Fruit fly (Drosophila melanogaster) whole organism, embryonic: ENCODE data around the gene Myo95E.

Experiments used
- Ada2b ChIP-seq: fragments of 200-800 bp; sonication (Bioruptor generic); IDR thresholded peaks from 2 replicates; pipeline ENCODE4 v1.3.6; 2022; ENCODE audit warnings: missing biosample characterization, missing genetic modification characterization
- CG11093 ChIP-seq: fragments of 200-800 bp; sonication (Bioruptor generic); IDR thresholded peaks from 3 replicates; pipeline ENCODE4 v1.3.6; 2022; ENCODE audit warnings: missing biosample characterization, missing genetic modification characterization
- CG11247 ChIP-seq: fragments of 200-800 bp; sonication (Bioruptor generic); IDR thresholded peaks from 2 replicates; pipeline ENCODE4 v1.3.6; 2022; ENCODE audit warnings: missing biosample characterization, missing genetic modification characterization
- CG11560 ChIP-seq: fragments of 200-800 bp; sonication (Bioruptor generic); IDR thresholded peaks from 3 replicates; pipeline ENCODE4 v1.3.6; 2022; ENCODE audit warnings: missing biosample characterization, missing genetic modification characterization
- CG12299 ChIP-seq: fragments of 200-800 bp; sonication (Bioruptor generic); optimal IDR thresholded peaks from 2 replicates; lab custom pipeline; 2018; ENCODE audit warnings: missing biosample characterization, mild to moderate bottlenecking, missing genetic modification characterization
- CG16813 ChIP-seq: fragments of 200-800 bp; sonication (Bioruptor generic); IDR thresholded peaks from 3 replicates; pipeline ENCODE4 v1.3.6; 2022; ENCODE audit warnings: missing biosample characterization, missing genetic modification characterization; ENCODE audit not compliant: partially characterized antibody
- CG16815 ChIP-seq: fragments of 200-800 bp; sonication (Bioruptor generic); optimal IDR thresholded peaks from 3 replicates; lab custom pipeline; 2017; ENCODE audit warnings: missing biosample characterization, mild to moderate bottlenecking, missing genetic modification characterization
- CG17912 ChIP-seq: fragments of 200-800 bp; sonication (Bioruptor generic); optimal IDR thresholded peaks from 2 replicates; lab custom pipeline; 2018; ENCODE audit warnings: missing biosample characterization, mild to moderate bottlenecking, missing genetic modification characterization
- CG30431 ChIP-seq: fragments of 200-800 bp; sonication (Bioruptor generic); optimal IDR thresholded peaks from 2 replicates; lab custom pipeline; 2017; ENCODE audit warnings: missing biosample characterization, missing genetic modification characterization
- CG32772 ChIP-seq: fragments of 200-800 bp; sonication (Bioruptor generic); IDR thresholded peaks from 2 replicates; pipeline ENCODE4 v1.3.6; 2022; ENCODE audit warnings: missing biosample characterization, missing genetic modification characterization
- CG3281 ChIP-seq: fragments of 200-800 bp; sonication (Bioruptor generic); optimal IDR thresholded peaks from 3 replicates; lab custom pipeline; 2017; ENCODE audit warnings: missing biosample characterization, mild to moderate bottlenecking, missing genetic modification characterization
- CG34376 ChIP-seq: fragments of 200-800 bp; sonication (Bioruptor generic); optimal IDR thresholded peaks from 2 replicates; lab custom pipeline; 2018; ENCODE audit warnings: missing biosample characterization, mild to moderate bottlenecking, missing genetic modification characterization
- CG4707 ChIP-seq: fragments of 200-800 bp; sonication (Bioruptor generic); optimal IDR thresholded peaks from 2 replicates; lab custom pipeline; 2018; ENCODE audit warnings: missing biosample characterization, mild to moderate bottlenecking, missing genetic modification characterization, moderate library complexity
- CG4854 ChIP-seq: fragments of 200-800 bp; sonication (Bioruptor generic); optimal IDR thresholded peaks from 2 replicates; lab custom pipeline; 2016; ENCODE audit warnings: missing biosample characterization, missing genetic modification characterization, inconsistent platforms
- CG6854 ChIP-seq: fragments of 200-800 bp; sonication (Bioruptor generic); optimal IDR thresholded peaks from 3 replicates; lab custom pipeline; 2017; ENCODE audit warnings: missing biosample characterization, mild to moderate bottlenecking, missing genetic modification characterization
- CG8944 ChIP-seq: fragments of 200-800 bp; sonication (Bioruptor generic); optimal IDR thresholded peaks from 3 replicates; lab custom pipeline; 2016; ENCODE audit warnings: missing biosample characterization, missing genetic modification characterization
- Deaf1 ChIP-seq: fragments of 200-800 bp; optimal IDR thresholded peaks from 3 replicates; lab custom pipeline; 2019; ENCODE audit warnings: missing biosample characterization, mild to moderate bottlenecking, missing genetic modification characterization, moderate library complexity
- Dp ChIP-seq: fragments of 200-800 bp; sonication (Bioruptor generic); optimal IDR thresholded peaks from 2 replicates; lab custom pipeline; 2018; ENCODE audit warnings: missing biosample characterization, mild to moderate bottlenecking, missing genetic modification characterization, moderate library complexity
- Fer2 ChIP-seq: fragments of 200-800 bp; sonication (Bioruptor generic); optimal IDR thresholded peaks from 2 replicates; lab custom pipeline; 2018; ENCODE audit warnings: missing biosample characterization, mild to moderate bottlenecking, missing genetic modification characterization, moderate library complexity
- GATAe ChIP-seq: fragments of 200-800 bp; sonication (Bioruptor generic); conservative IDR thresholded peaks from 2 replicates; pipeline ENCODE4 v1.3.6; 2022; ENCODE audit warnings: missing biosample characterization, missing genetic modification characterization
- Gug ChIP-seq: fragments of 200-800 bp; sonication (Bioruptor generic); IDR thresholded peaks from 4 replicates; pipeline ENCODE4 v1.3.6; 2022; ENCODE audit warnings: missing biosample characterization, missing genetic modification characterization
- HLH54F ChIP-seq: fragments of 200-800 bp; sonication (Bioruptor generic); optimal IDR thresholded peaks from 3 replicates; lab custom pipeline; 2016; ENCODE audit warnings: missing biosample characterization, missing genetic modification characterization
- Hmx ChIP-seq: fragments of 200-800 bp; sonication (Bioruptor generic); optimal IDR thresholded peaks from 2 replicates; lab custom pipeline; 2016; ENCODE audit warnings: missing biosample characterization, missing genetic modification characterization
- Hr39 ChIP-seq: fragments of >200 bp; optimal IDR thresholded peaks from 2 replicates; lab custom pipeline; 2017
- NC2β ChIP-seq: fragments of 200-800 bp; sonication (Bioruptor generic); optimal IDR thresholded peaks from 2 replicates; lab custom pipeline; 2016; ENCODE audit warnings: missing biosample characterization, missing genetic modification characterization
- Oaz ChIP-seq: fragments of 200-800 bp; sonication (Bioruptor generic); IDR thresholded peaks from 2 replicates; pipeline ENCODE4 v1.3.6; 2022; ENCODE audit warnings: missing biosample characterization, missing genetic modification characterization
- Oli ChIP-seq: fragments of 200-800 bp; sonication (Bioruptor generic); optimal IDR thresholded peaks from 2 replicates; lab custom pipeline; 2018; ENCODE audit warnings: missing biosample characterization, mild to moderate bottlenecking, missing genetic modification characterization, moderate library complexity
- Pdp1 ChIP-seq, 2 experiments: fragments of 200-800 bp; sonication (Bioruptor generic); optimal IDR thresholded peaks; 3 replicates each; lab custom pipeline; 2016; ENCODE audit warnings: missing biosample characterization in 2 of 2, missing genetic modification characterization in 2 of 2, mild to moderate bottlenecking in 1 of 2, moderate library complexity in 1 of 2
- Side ChIP-seq: fragments of 200-800 bp; sonication (Bioruptor generic); optimal IDR thresholded peaks from 2 replicates; lab custom pipeline; 2016; ENCODE audit warnings: missing biosample characterization, missing genetic modification characterization
- Sry-β ChIP-seq: fragments of 200-800 bp; sonication (Bioruptor generic); optimal IDR thresholded peaks from 2 replicates; lab custom pipeline; 2018; ENCODE audit warnings: missing biosample characterization, mild to moderate bottlenecking, missing genetic modification characterization, moderate library complexity
- Sry-δ ChIP-seq: fragments of 200-800 bp; sonication (Bioruptor generic); optimal IDR thresholded peaks from 2 replicates; lab custom pipeline; 2016; ENCODE audit warnings: missing biosample characterization, missing genetic modification characterization
- Xrp1 ChIP-seq: fragments of 200-800 bp; sonication (Bioruptor generic); IDR thresholded peaks from 2 replicates; pipeline ENCODE4 v1.3.6; 2022; ENCODE audit warnings: missing biosample characterization, missing genetic modification characterization
- YL-1 ChIP-seq: fragments of 200-800 bp; sonication (Bioruptor generic); optimal IDR thresholded peaks from 3 replicates; lab custom pipeline; 2017; ENCODE audit warnings: missing biosample characterization, mild to moderate bottlenecking, missing genetic modification characterization
- dysf ChIP-seq: fragments of 200-800 bp; sonication (Bioruptor generic); IDR thresholded peaks from 3 replicates; pipeline ENCODE4 v1.3.6; 2022; ENCODE audit warnings: missing biosample characterization, missing genetic modification characterization
- en ChIP-seq: fragments of 200-800 bp; sonication (Bioruptor generic); optimal IDR thresholded peaks from 2 replicates; lab custom pipeline; 2016; ENCODE audit warnings: missing biosample characterization, missing genetic modification characterization
- gcm ChIP-seq: fragments of 200-800 bp; sonication (Bioruptor generic); optimal IDR thresholded peaks from 2 replicates; lab custom pipeline; 2019; ENCODE audit warnings: missing biosample characterization, mild to moderate bottlenecking, missing genetic modification characterization, moderate library complexity
- gcm2 ChIP-seq: fragments of 200-800 bp; sonication (Bioruptor generic); optimal IDR thresholded peaks from 2 replicates; lab custom pipeline; 2016; ENCODE audit warnings: missing biosample characterization, missing genetic modification characterization
- grau ChIP-seq: fragments of 200-800 bp; optimal IDR thresholded peaks from 3 replicates; lab custom pipeline; 2019; ENCODE audit warnings: missing biosample characterization, mild to moderate bottlenecking, missing genetic modification characterization, moderate library complexity
- gt ChIP-seq: fragments of 200-800 bp; sonication (Bioruptor generic); IDR thresholded peaks from 2 replicates; pipeline ENCODE4 v1.3.6; 2022; ENCODE audit warnings: missing biosample characterization, missing genetic modification characterization
- inv ChIP-seq: fragments of 200-800 bp; sonication (Bioruptor generic); IDR thresholded peaks from 2 replicates; pipeline ENCODE4 v1.3.6; 2022; ENCODE audit warnings: missing biosample characterization, missing genetic modification characterization; ENCODE audit not compliant: partially characterized antibody
- jing ChIP-seq: fragments of 200-800 bp; sonication (Bioruptor generic); optimal IDR thresholded peaks from 2 replicates; lab custom pipeline; 2018; ENCODE audit warnings: missing biosample characterization, mild to moderate bottlenecking, missing genetic modification characterization
- ken ChIP-seq: fragments of 200-800 bp; sonication (Bioruptor generic); IDR thresholded peaks from 3 replicates; pipeline ENCODE4 v1.3.6; 2022; ENCODE audit warnings: missing biosample characterization, missing genetic modification characterization
- lmd ChIP-seq: fragments of 200-800 bp; sonication (Bioruptor generic); IDR thresholded peaks from 2 replicates; pipeline ENCODE4 v1.3.6; 2022; ENCODE audit warnings: missing biosample characterization, missing genetic modification characterization
- pho ChIP-seq: fragments of 200-800 bp; sonication (Bioruptor generic); optimal IDR thresholded peaks from 2 replicates; lab custom pipeline; 2016; ENCODE audit warnings: missing biosample characterization, missing genetic modification characterization
- pnt ChIP-seq: fragments of 200-800 bp; sonication (Bioruptor generic); optimal IDR thresholded peaks from 3 replicates; lab custom pipeline; 2016; ENCODE audit warnings: missing biosample characterization, missing genetic modification characterization
- psq ChIP-seq: fragments of 200-800 bp; sonication (Bioruptor generic); optimal IDR thresholded peaks from 2 replicates; lab custom pipeline; 2017; ENCODE audit warnings: missing biosample characterization, missing genetic modification characterization
- schlank ChIP-seq: fragments of 200-800 bp; sonication (Bioruptor generic); optimal IDR thresholded peaks from 2 replicates; lab custom pipeline; 2018; ENCODE audit warnings: missing biosample characterization, mild to moderate bottlenecking, missing genetic modification characterization
- slp2 ChIP-seq: fragments of 200-800 bp; sonication (Bioruptor generic); optimal IDR thresholded peaks from 2 replicates; lab custom pipeline; 2016; ENCODE audit warnings: missing biosample characterization, missing genetic modification characterization
- tap ChIP-seq: fragments of 200-800 bp; optimal IDR thresholded peaks from 3 replicates; lab custom pipeline; 2019; ENCODE audit warnings: missing biosample characterization, mild to moderate bottlenecking, missing genetic modification characterization, moderate library complexity
- tna ChIP-seq: fragments of 200-800 bp; sonication (Bioruptor generic); IDR thresholded peaks from 2 replicates; pipeline ENCODE4 v1.3.6; 2022; ENCODE audit warnings: missing biosample characterization, missing genetic modification characterization; ENCODE audit not compliant: partially characterized antibody
- zfh1 ChIP-seq: fragments of 200-800 bp; sonication (Bioruptor generic); IDR thresholded peaks from 3 replicates; pipeline ENCODE4 v1.3.6; 2022; ENCODE audit warnings: missing biosample characterization, missing genetic modification characterization

Myo95E gene

DNA sequence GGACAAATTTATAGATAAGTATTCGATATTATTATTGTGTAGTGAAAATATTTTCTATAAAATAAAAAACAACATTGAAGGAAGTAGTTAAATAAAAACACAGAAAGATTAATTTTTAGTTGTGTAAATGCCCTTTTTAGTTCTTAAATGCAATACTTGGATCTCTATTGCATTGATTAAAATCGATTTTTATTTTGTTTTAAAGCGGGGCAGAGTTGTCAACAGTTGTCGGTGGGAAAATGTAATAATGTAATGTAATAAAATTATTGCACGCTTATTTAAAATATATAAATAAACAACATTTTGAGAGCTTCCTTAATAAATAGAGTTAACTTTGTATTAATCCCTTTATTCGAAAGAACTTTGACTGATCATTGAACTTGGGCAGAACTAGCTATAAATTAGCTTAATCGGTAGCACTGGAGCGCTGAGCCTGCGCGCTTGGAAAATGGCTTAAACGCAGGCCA, 2.3 kb upstream of the Myo95E start, which contains the start of gene Apc2 (continued):
- TF ChIP-seq HLH54F (GFP tag; lab: Kevin White, UChicago): peak; percentile 36
- peak; percentile 76 for TF ChIP-seq Xrp1
- TF ChIP-seq CG30431: no peak
- no peak for TF ChIP-seq CG17912 (GFP tag; lab: Kevin White, UChicago)
- peak; percentile 94 for TF ChIP-seq Sry-β (GFP tag; lab: Kevin White, UChicago)
- no peak for TF ChIP-seq Deaf1 (tag; lab: Kevin White, UChicago)
- TF ChIP-seq pho (GFP tag; lab: Kevin White, UChicago): peak; percentile 2
- TF ChIP-seq gcm2 (GFP tag; lab: Kevin White, UChicago): no peak
- TF ChIP-seq Pdp1 (GFP tag; optimal IDR thresholded peaks at IDR 0.05; lab: Kevin White, UChicago): peak; percentile 38 to 64
- peak; percentile 55 for TF ChIP-seq CG3281
- TF ChIP-seq Hr39: no peak
- peak; percentile 35; the same call in 1 of the 2 replicates for TF ChIP-seq CG32772 (GFP tag; lab: Robert Waterston, UW)
- no peak for TF ChIP-seq Hmx (GFP tag; lab: Kevin White, UChicago)
- TF ChIP-seq grau (tag; lab: Kevin White, UChicago): peak; percentile 71
- TF ChIP-seq en: no peak
- 0 out of 2 replicates have a peak, but pooled peaks have one; percentile 21 for TF ChIP-seq CG11247 (GFP tag; lab: Robert Waterston, UW)
- peak; percentile 10 for TF ChIP-seq psq (GFP tag; lab: Kevin White, UChicago)
- 0 out of 4 replicates have a peak, but pooled peaks have one; percentile 12 for TF ChIP-seq Gug (GFP tag; lab: Robert Waterston, UW)
- no peak for TF ChIP-seq inv (GFP tag; lab: Robert Waterston, UW)
- TF ChIP-seq gcm: peak; percentile 13
- peak; percentile 66 for TF ChIP-seq Sry-δ
- TF ChIP-seq tna (GFP tag; lab: Robert Waterston, UW): no peak
- peak; percentile 37; the same call in 1 of the 3 replicates for TF ChIP-seq CG11093 (GFP tag; lab: Robert Waterston, UW)
- peak; percentile 47 for TF ChIP-seq YL-1
- TF ChIP-seq CG34376: peak; percentile 9
- no peak for TF ChIP-seq NC2β (GFP tag; lab: Kevin White, UChicago)
- peak; percentile 65 for TF ChIP-seq Ada2b (GFP tag; lab: Robert Waterston, UW)
- no peak for TF ChIP-seq Oaz (GFP tag; lab: Robert Waterston, UW)
- TF ChIP-seq CG8944: no peak
- TF ChIP-seq CG11560 (tag; lab: Robert Waterston, UW): peak; percentile 89
- TF ChIP-seq CG6854 (GFP tag; lab: Kevin White, UChicago): no peak
- TF ChIP-seq CG16813 (GFP tag; lab: Robert Waterston, UW): peak; percentile 51; the same call in 1 of the 3 replicates
- TF ChIP-seq lmd (GFP tag; lab: Robert Waterston, UW): peak; percentile 64
- TF ChIP-seq tap (tag; lab: Kevin White, UChicago): peak; percentile 46
- TF ChIP-seq zfh1 (GFP tag; lab: Robert Waterston, UW): peak; percentile 63; the same call in 2 of the 3 replicates
- peak; percentile 57 for TF ChIP-seq Oli (tag; lab: Kevin White, UChicago)
- no peak for TF ChIP-seq schlank (tag; lab: Kevin White, UChicago)
- TF ChIP-seq dysf (GFP tag; lab: Robert Waterston, UW): peak; percentile 64; the same call in 2 of the 3 replicates
- no peak for TF ChIP-seq jing (GFP tag; lab: Kevin White, UChicago)
- TF ChIP-seq CG4854 (GFP tag; lab: Kevin White, UChicago): peak; percentile 25
- TF ChIP-seq CG16815 (GFP tag; lab: Kevin White, UChicago): peak; percentile 18
- no peak for TF ChIP-seq CG4707
- TF ChIP-seq Dp: peak; percentile 17
- no peak for TF ChIP-seq gt (GFP tag; lab: Robert Waterston, UW)
- no peak for TF ChIP-seq GATAe
- TF ChIP-seq ken (GFP tag; lab: Robert Waterston, UW): peak; percentile 59; the same call in 2 of the 3 replicates
- TF ChIP-seq pnt: no peak
- no peak for TF ChIP-seq Side (GFP tag; lab: Kevin White, UChicago)
- TF ChIP-seq Fer2: peak; percentile 42
- TF ChIP-seq slp2 (GFP tag; lab: Kevin White, UChicago): peak; percentile 24
- peak; percentile 16 for TF ChIP-seq CG12299 (tag; lab: Kevin White, UChicago)
